Worm (Caenorhabditis elegans) whole organism, mixed stage, embryonic: Measurements from ENCODE around the gene C03A7.13.

ENCODE experiments used
- blmp-1 ChIP-seq: fragments of 150-350 bp; optimal IDR thresholded peaks from 2 replicates; lab custom pipeline; 2014; ENCODE audit warnings: missing biosample characterization, missing genetic modification characterization
- ces-1 ChIP-seq: fragments of 150-350 bp; optimal IDR thresholded peaks from 2 replicates; lab custom pipeline; 2014; ENCODE audit warnings: missing biosample characterization, missing genetic modification reagents, missing genetic modification characterization
- elt-1 ChIP-seq: sonication (generic microtip); optimal IDR thresholded peaks from 2 replicates; lab custom pipeline; 2017; ENCODE audit warnings: missing genetic modification characterization, mild to moderate bottlenecking, missing compliant biosample characterization, antibody characterized with exemption, moderate library complexity, borderline replicate concordance; ENCODE audit not compliant: insufficient read depth
- flh-1 ChIP-seq: fragments of 200-800 bp; sonication (Bioruptor generic); optimal IDR thresholded peaks from 2 replicates; lab custom pipeline; 2018; ENCODE audit warnings: mild to moderate bottlenecking, missing genetic modification characterization, moderate library complexity, missing compliant biosample characterization
- lin-32 ChIP-seq: fragments of 200-800 bp; sonication (Bioruptor generic); optimal IDR thresholded peaks from 2 replicates; lab custom pipeline; 2018; ENCODE audit warnings: mild to moderate bottlenecking, missing genetic modification characterization, missing compliant biosample characterization
- lsy-2 ChIP-seq: fragments of 150-350 bp; optimal IDR thresholded peaks from 2 replicates; lab custom pipeline; 2014; ENCODE audit warnings: missing biosample characterization, missing genetic modification characterization
- nhr-12 ChIP-seq: fragments of 150-350 bp; optimal IDR thresholded peaks from 2 replicates; lab custom pipeline; 2014; ENCODE audit warnings: missing biosample characterization, missing genetic modification characterization
- nhr-2 ChIP-seq: fragments of 150-350 bp; optimal IDR thresholded peaks from 2 replicates; lab custom pipeline; 2014; ENCODE audit warnings: missing biosample characterization, missing genetic modification characterization
- sem-2 ChIP-seq: fragments of 200-800 bp; sonication (Bioruptor generic); optimal IDR thresholded peaks from 2 replicates; lab custom pipeline; 2018; ENCODE audit warnings: mild to moderate bottlenecking, missing genetic modification characterization, missing compliant biosample characterization
- unc-62 ChIP-seq: fragments of 150-350 bp; optimal IDR thresholded peaks from 2 replicates; lab custom pipeline; 2014; ENCODE audit warnings: missing biosample characterization, missing genetic modification reagents, missing genetic modification characterization
- ztf-11 ChIP-seq: fragments of 150-350 bp; optimal IDR thresholded peaks from 2 replicates; lab custom pipeline; 2014; ENCODE audit warnings: missing biosample characterization, missing genetic modification characterization

- TF ChIP-seq flh-1 (GFP tag; lab: Kevin White, UChicago) (no peak), ces-1 (GFP tag; lab: Kevin White, UChicago) (no peak), sem-2 (GFP tag; lab: Kevin White, UChicago) (no peak), ztf-11 (tag; lab: Kevin White, UChicago) (no peak), elt-1 (no peak), lin-32 (GFP tag; lab: Kevin White, UChicago) (no peak), unc-62 (no peak), blmp-1 (tag; lab: Kevin White, UChicago) (no peak), lsy-2 (tag; lab: Kevin White, UChicago) (no peak), nhr-2 (no peak), nhr-12 (tag; lab: Kevin White, UChicago) (no peak)
Measured at ce11 chrV:5181612-5182011, 10.7 kb downstream of the C03A7.13 start, which contains the start of gene C03A7.2.
